Worm (Caenorhabditis elegans) whole organism, mixed stage, embryonic: ENCODE results near the gene osm-3.

Source experiments
- M03D4.4 ChIP-seq: sonication (generic microtip); optimal IDR thresholded peaks from 2 replicates; lab custom pipeline; 2017; ENCODE audit warnings: mild to moderate bottlenecking, missing genetic modification characterization, missing compliant biosample characterization
- bed-3 ChIP-seq: fragments of 200-800 bp; sonication (Bioruptor generic); optimal IDR thresholded peaks from 3 replicates; lab custom pipeline; 2018; ENCODE audit warnings: mild to moderate bottlenecking, missing genetic modification characterization, moderate library complexity, missing compliant biosample characterization
- blmp-1 ChIP-seq: fragments of 150-350 bp; optimal IDR thresholded peaks from 2 replicates; lab custom pipeline; 2014; ENCODE audit warnings: missing biosample characterization, missing genetic modification characterization
- ceh-43 ChIP-seq: fragments of 200-800 bp; sonication (Bioruptor generic); optimal IDR thresholded peaks from 2 replicates; lab custom pipeline; 2018; ENCODE audit warnings: mild to moderate bottlenecking, missing genetic modification characterization, moderate library complexity, missing compliant biosample characterization
- ceh-83 ChIP-seq: fragments of 200-800 bp; sonication (Bioruptor generic); optimal IDR thresholded peaks from 2 replicates; lab custom pipeline; 2018; ENCODE audit warnings: mild to moderate bottlenecking, missing genetic modification characterization, missing compliant biosample characterization
- ces-1 ChIP-seq: fragments of 150-350 bp; optimal IDR thresholded peaks from 2 replicates; lab custom pipeline; 2014; ENCODE audit warnings: missing biosample characterization, missing genetic modification reagents, missing genetic modification characterization
- lin-13 ChIP-seq: fragments of 150-350 bp; optimal IDR thresholded peaks from 2 replicates; lab custom pipeline; 2014; ENCODE audit warnings: missing biosample characterization, missing genetic modification characterization
- lsy-2 ChIP-seq: fragments of 150-350 bp; optimal IDR thresholded peaks from 2 replicates; lab custom pipeline; 2014; ENCODE audit warnings: missing biosample characterization, missing genetic modification characterization
- mep-1 ChIP-seq: fragments of 150-350 bp; optimal IDR thresholded peaks from 2 replicates; lab custom pipeline; 2017; ENCODE audit warnings: missing biosample characterization, missing genetic modification reagents, missing genetic modification characterization, inconsistent platforms
- mls-2 ChIP-seq: sonication (generic microtip); optimal IDR thresholded peaks from 2 replicates; lab custom pipeline; 2016; ENCODE audit warnings: mild to moderate bottlenecking, missing genetic modification characterization, moderate library complexity, missing compliant biosample characterization
- nhr-12 ChIP-seq: fragments of 150-350 bp; optimal IDR thresholded peaks from 2 replicates; lab custom pipeline; 2014; ENCODE audit warnings: missing biosample characterization, missing genetic modification characterization
- nhr-237 ChIP-seq: fragments of 150-350 bp; optimal IDR thresholded peaks from 2 replicates; lab custom pipeline; 2014; ENCODE audit warnings: missing biosample characterization, missing genetic modification characterization
- nhr-28 ChIP-seq: fragments of 150-350 bp; optimal IDR thresholded peaks from 2 replicates; lab custom pipeline; 2014; ENCODE audit warnings: missing biosample characterization, missing genetic modification characterization
- nhr-76 ChIP-seq: sonication (generic microtip); optimal IDR thresholded peaks from 2 replicates; lab custom pipeline; 2017; ENCODE audit warnings: missing biosample characterization, missing genetic modification characterization
- tbx-8 ChIP-seq: fragments of 200-800 bp; sonication (Bioruptor generic); optimal IDR thresholded peaks from 2 replicates; lab custom pipeline; 2018; ENCODE audit warnings: mild to moderate bottlenecking, missing genetic modification characterization, moderate library complexity, missing compliant biosample characterization
- unc-62 ChIP-seq: fragments of 150-350 bp; optimal IDR thresholded peaks from 2 replicates; lab custom pipeline; 2014; ENCODE audit warnings: missing biosample characterization, missing genetic modification reagents, missing genetic modification characterization
- zip-8 ChIP-seq: fragments of 150-350 bp; optimal IDR thresholded peaks from 2 replicates; lab custom pipeline; 2014; ENCODE audit warnings: missing biosample characterization, missing genetic modification characterization
- ztf-11 ChIP-seq: fragments of 150-350 bp; optimal IDR thresholded peaks from 2 replicates; lab custom pipeline; 2014; ENCODE audit warnings: missing biosample characterization, missing genetic modification characterization

The osm-3 gene

DNA sequence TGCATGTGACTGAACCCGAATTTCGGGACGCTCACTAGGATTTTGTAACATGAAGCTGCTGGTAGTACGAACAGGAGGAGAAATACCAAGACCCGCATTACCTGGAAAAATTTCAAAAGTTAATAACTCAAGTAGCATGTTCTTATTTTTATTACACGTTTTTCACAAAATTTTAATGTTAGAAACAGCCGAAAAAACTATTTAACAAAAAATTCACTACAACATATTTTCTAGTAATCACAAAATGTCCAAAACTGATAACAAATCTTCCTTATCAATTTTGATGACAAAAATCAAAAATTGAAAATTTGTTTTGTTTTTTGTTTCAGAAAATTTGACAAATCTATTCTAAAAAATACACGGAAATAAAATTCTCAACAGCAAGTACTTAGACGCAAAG lies 49.9 kb downstream of the osm-3 start, which contains the start of gene ugt-45:
ugt-45 (minus strand) TSS at position 101 of the 400 bp plus-strand sequence.
- TF ChIP-seq ztf-11 (tag; lab: Kevin White, UChicago) (no peak), unc-62 (GFP tag; lab: Kevin White, UChicago) (no peak), nhr-12 (tag; lab: Kevin White, UChicago) (no peak), nhr-28 (tag; lab: Kevin White, UChicago) (no peak), nhr-237 (tag; lab: Kevin White, UChicago) (no peak), bed-3 (GFP tag; lab: Kevin White, UChicago) (no peak), nhr-76 (no peak), ceh-83 (no peak), mep-1 (tag; lab: Kevin White, UChicago) (no peak), ces-1 (GFP tag; lab: Kevin White, UChicago) (no peak), mls-2 (no peak), ceh-43 (GFP tag; lab: Kevin White, UChicago) (no peak), blmp-1 (tag; lab: Kevin White, UChicago) (no peak), lin-13 (tag; lab: Kevin White, UChicago) (no peak), lsy-2 (tag; lab: Kevin White, UChicago) (no peak), tbx-8 (GFP tag; lab: Kevin White, UChicago) (no peak), zip-8 (no peak), M03D4.4 (tag; lab: Kevin White, UChicago) (no peak)
